Worm (Caenorhabditis elegans) whole organism, midembryonic: ENCODE results near the gene C29F5.8.

Experiments
- T22C8.4 ChIP-seq: fragments of 200-800 bp; sonication (Bioruptor generic); IDR thresholded peaks from 2 replicates; pipeline ENCODE4 v1.3.6; 2022; ENCODE audit warnings: missing genetic modification characterization, missing compliant biosample characterization
- cog-1 ChIP-seq: sonication (generic microtip); optimal IDR thresholded peaks from 2 replicates; lab custom pipeline; 2016; ENCODE audit warnings: missing genetic modification characterization, missing compliant biosample characterization
- flt-1 ChIP-seq: fragments of 200-800 bp; sonication (Bioruptor generic); IDR thresholded peaks from 2 replicates; pipeline ENCODE4 v1.3.6; 2022; ENCODE audit warnings: missing genetic modification characterization, missing compliant biosample characterization
- klf-2 ChIP-seq: fragments of 200-800 bp; sonication (Bioruptor generic); conservative IDR thresholded peaks from 2 replicates; pipeline ENCODE4 v1.3.6; 2022; ENCODE audit warnings: missing genetic modification reagents, missing genetic modification characterization, missing compliant biosample characterization
- med-1 ChIP-seq: sonication (generic microtip); optimal IDR thresholded peaks from 2 replicates; lab custom pipeline; 2017; ENCODE audit warnings: missing genetic modification characterization, mild to moderate bottlenecking, missing compliant biosample characterization, antibody characterized with exemption, missing genetic modification reagents; ENCODE audit not compliant: insufficient read depth
- ref-1 ChIP-seq: fragments of 200-800 bp; sonication (Bioruptor generic); conservative IDR thresholded peaks from 2 replicates; pipeline ENCODE4 v1.3.6; 2022; ENCODE audit warnings: missing genetic modification reagents, missing genetic modification characterization, missing compliant biosample characterization
- tab-1 ChIP-seq: fragments of 200-800 bp; sonication (Bioruptor generic); IDR thresholded peaks from 2 replicates; pipeline ENCODE4 v1.3.6; 2022; ENCODE audit warnings: missing genetic modification characterization, missing compliant biosample characterization
- ztf-23 ChIP-seq: fragments of 200-800 bp; sonication (Bioruptor generic); IDR thresholded peaks from 2 replicates; pipeline ENCODE4 v1.3.6; 2022; ENCODE audit warnings: missing genetic modification reagents, missing genetic modification characterization, missing compliant biosample characterization
- ztf-29 ChIP-seq: fragments of 200-800 bp; sonication (Bioruptor generic); IDR thresholded peaks from 2 replicates; pipeline ENCODE4 v1.3.6; 2022; ENCODE audit warnings: missing genetic modification reagents, missing genetic modification characterization, missing compliant biosample characterization

Gene C29F5.8

DNA sequence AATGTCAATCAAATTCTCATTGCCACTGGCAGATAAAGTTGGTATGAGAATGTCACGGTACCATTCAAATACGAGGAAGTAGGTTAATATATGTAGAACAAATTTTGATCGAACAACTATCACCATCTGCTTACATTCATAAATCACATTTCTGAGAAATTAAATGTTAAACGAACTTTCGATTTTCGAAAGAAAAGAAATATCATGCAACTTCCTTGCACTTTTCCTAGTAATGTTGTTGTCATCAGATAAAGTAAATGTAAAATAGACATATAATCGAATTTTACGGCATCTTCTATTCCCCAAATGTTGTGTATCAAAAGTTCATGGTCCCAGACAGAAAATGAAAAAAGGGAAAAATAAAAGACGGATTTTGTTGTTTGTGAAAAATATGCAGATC, 5.2 kb downstream of the C29F5.8 start:
- no peak for TF ChIP-seq tab-1 (GFP tag; lab: Robert Waterston, UW)
- no peak for TF ChIP-seq flt-1 (GFP tag; lab: Robert Waterston, UW)
- no peak for TF ChIP-seq klf-2
- TF ChIP-seq ztf-23 (GFP tag; lab: Robert Waterston, UW): no peak
- TF ChIP-seq ztf-29 (GFP tag; lab: Robert Waterston, UW): no peak
- no peak for TF ChIP-seq ref-1 (GFP tag; lab: Robert Waterston, UW)
- TF ChIP-seq med-1 (GFP tag; lab: Kevin White, UChicago): no peak
- TF ChIP-seq cog-1 (tag; lab: Kevin White, UChicago): no peak
- TF ChIP-seq T22C8.4 (GFP tag; lab: Robert Waterston, UW): no peak

DNA sequence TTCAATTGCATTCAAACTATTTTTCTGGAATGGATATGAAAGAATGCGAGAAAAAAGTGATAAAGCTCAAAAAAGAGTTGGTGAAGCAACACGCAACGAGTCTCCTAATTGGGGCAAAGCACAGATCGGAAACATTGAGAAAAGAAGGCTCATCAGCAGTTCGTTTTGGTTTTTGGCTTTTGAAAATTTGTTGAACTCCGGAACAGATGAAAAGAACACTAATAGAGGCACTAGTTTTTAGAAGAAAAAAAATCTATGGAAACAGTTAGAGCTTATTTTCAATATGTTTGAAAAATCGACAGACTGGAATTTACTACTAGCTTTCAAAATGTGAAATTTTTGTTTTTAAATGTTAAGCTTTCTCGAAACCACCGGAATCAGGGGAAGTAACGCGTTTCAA, 5.7 kb downstream of the C29F5.8 start:
- no peak for TF ChIP-seq med-1 (GFP tag; lab: Kevin White, UChicago)
- TF ChIP-seq klf-2: no peak
- no peak for TF ChIP-seq ref-1 (GFP tag; lab: Robert Waterston, UW)
- no peak for TF ChIP-seq tab-1 (GFP tag; lab: Robert Waterston, UW)
- no peak for TF ChIP-seq T22C8.4 (GFP tag; lab: Robert Waterston, UW)
- TF ChIP-seq ztf-23 (GFP tag; lab: Robert Waterston, UW): no peak
- TF ChIP-seq ztf-29 (GFP tag; lab: Robert Waterston, UW): no peak
- TF ChIP-seq flt-1 (GFP tag; lab: Robert Waterston, UW): no peak
- no peak for TF ChIP-seq cog-1 (tag; lab: Kevin White, UChicago)

- TF ChIP-seq ztf-29 (GFP tag; lab: Robert Waterston, UW) (no peak), klf-2 (no peak), ref-1 (GFP tag; lab: Robert Waterston, UW) (no peak), med-1 (GFP tag; lab: Kevin White, UChicago) (no peak)
Measured at ce11 chrII:6320655-6321388, 14.6 kb downstream of the C29F5.8 start, which contains the start of gene efr-3. TSS of gene efr-3 (minus strand) at chrII:6321159.

DNA sequence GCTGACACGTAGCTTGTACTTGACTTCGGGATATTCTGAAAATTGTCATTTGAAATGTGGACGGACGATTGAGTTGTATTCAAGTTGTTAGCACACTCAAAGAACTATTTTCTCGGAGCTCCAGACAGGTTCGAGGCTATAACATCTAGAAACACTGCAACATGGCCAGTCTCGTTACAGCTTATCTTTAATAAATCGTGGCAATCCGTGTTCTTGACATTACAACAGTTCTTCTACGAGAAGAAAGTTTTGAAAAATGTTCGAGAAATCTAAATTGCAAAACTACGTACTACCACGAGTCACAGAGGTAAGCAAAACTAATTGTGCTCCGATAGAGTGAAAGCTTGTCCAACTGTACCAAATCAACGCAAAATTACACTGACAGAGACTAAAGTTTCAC, 15.9 kb downstream of the C29F5.8 start:
- TF ChIP-seq T22C8.4 (GFP tag; lab: Robert Waterston, UW) (no peak), flt-1 (GFP tag; lab: Robert Waterston, UW) (no peak), klf-2 (no peak), med-1 (GFP tag; lab: Kevin White, UChicago) (no peak), cog-1 (tag; lab: Kevin White, UChicago) (no peak), tab-1 (GFP tag; lab: Robert Waterston, UW) (no peak), ref-1 (GFP tag; lab: Robert Waterston, UW) (no peak), ztf-29 (GFP tag; lab: Robert Waterston, UW) (no peak)

- TF ChIP-seq ztf-29 (GFP tag; lab: Robert Waterston, UW) (no peak), ztf-23 (GFP tag; lab: Robert Waterston, UW) (no peak)
Measured at ce11 chrII:6322979-6323378, 16.8 kb downstream of the C29F5.8 start, which contains the start of gene C32D5.4. TSS of gene C32D5.4 (minus strand) at chrII:6323079.

- TF ChIP-seq ztf-29 (GFP tag; lab: Robert Waterston, UW): no peak
- no peak for TF ChIP-seq klf-2
- no peak for TF ChIP-seq ref-1 (GFP tag; lab: Robert Waterston, UW)
- TF ChIP-seq med-1 (GFP tag; lab: Kevin White, UChicago): no peak
- TF ChIP-seq flt-1 (GFP tag; lab: Robert Waterston, UW): no peak
- TF ChIP-seq ztf-23 (GFP tag; lab: Robert Waterston, UW): no peak
- TF ChIP-seq tab-1 (GFP tag; lab: Robert Waterston, UW): no peak
- TF ChIP-seq T22C8.4 (GFP tag; lab: Robert Waterston, UW): no peak
- TF ChIP-seq cog-1 (tag; lab: Kevin White, UChicago): no peak
Measured at ce11 chrII:6324086-6324485, 17.9 kb downstream of the C29F5.8 start, which contains the start of gene sma-6. TSS of gene sma-6 (plus strand) at chrII:6324484.

ce11 chrII:6327317-6327716, 21.1 kb downstream of the C29F5.8 start:
- TF ChIP-seq tab-1 (GFP tag; lab: Robert Waterston, UW): no peak
- TF ChIP-seq ref-1 (GFP tag; lab: Robert Waterston, UW): no peak
- no peak for TF ChIP-seq klf-2
- TF ChIP-seq ztf-29 (GFP tag; lab: Robert Waterston, UW): no peak

DNA sequence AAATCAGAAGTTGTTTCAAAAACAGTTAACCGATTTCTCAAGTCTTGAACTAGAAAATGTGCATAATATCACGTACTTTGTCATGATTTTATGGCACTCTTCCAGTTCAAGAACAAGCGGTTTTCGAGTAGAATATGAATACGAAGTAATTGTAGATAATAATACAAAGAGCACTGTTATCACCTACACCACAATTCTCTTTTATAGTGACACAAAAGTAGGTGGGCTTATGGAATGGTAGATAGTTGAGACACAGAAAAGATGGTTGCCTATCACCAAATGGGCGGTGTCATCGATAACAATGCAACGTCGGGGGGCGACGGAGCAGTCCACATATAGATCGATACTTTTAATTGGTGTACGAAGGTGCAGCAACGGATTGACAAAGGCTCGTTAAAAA, 22.4 kb downstream of the C29F5.8 start:
- TF ChIP-seq tab-1 (GFP tag; lab: Robert Waterston, UW) (no peak), flt-1 (GFP tag; lab: Robert Waterston, UW) (no peak)

DNA sequence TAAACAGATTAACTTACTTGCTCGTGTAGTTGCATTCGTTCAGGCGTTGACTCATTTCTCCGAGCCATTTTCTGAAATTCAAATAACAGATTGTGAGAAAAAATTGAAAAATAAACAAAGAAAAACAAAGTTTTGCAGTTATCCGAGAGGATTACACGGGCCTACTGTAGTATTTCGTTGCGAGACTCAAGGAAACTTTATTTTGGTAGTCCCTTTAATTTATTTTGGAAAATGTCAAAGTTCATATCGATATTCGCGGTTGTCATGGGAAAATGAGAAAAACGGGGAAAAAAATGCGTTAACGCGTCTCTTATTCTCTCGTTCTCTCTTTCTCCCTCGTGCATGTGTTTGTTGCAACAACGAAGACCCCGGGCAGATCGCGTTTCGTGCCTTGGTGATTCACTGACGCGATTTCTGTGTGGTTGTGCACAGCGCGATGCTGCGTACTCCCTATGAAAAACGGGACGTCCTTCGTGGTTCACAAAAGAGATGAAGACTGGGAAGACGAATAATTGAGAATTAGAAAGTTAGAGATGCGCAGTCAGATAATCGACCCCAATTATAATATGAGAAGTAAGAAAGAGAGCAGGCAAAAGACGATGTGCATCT, 25.1 kb downstream of the C29F5.8 start, which contains the start of gene set-4:
Gene set-4 (minus strand): TSS at position 120 of the 609 bp plus-strand sequence.
- TF ChIP-seq klf-2 (no peak), cog-1 (tag; lab: Kevin White, UChicago) (peak; percentile 77), ztf-23 (GFP tag; lab: Robert Waterston, UW) (peak; percentile 67; the same call in 1 of the 2 replicates), ztf-29 (GFP tag; lab: Robert Waterston, UW) (no peak), ref-1 (GFP tag; lab: Robert Waterston, UW) (no peak), flt-1 (GFP tag; lab: Robert Waterston, UW) (peak; percentile 52; the same call in 1 of the 2 replicates), med-1 (GFP tag; lab: Kevin White, UChicago) (no peak)
